Worm (Caenorhabditis elegans) whole organism, L4 larva: ENCODE results near the gene Y53G8AR.6.

Experiments
- D1046.2 ChIP-seq: fragments of 200-800 bp; sonication (Bioruptor generic); IDR thresholded peaks from 2 replicates; pipeline ENCODE4 v1.3.6; 2022; ENCODE audit warnings: missing genetic modification characterization, missing compliant biosample characterization
- F37D6.2 ChIP-seq: sonication (generic microtip); optimal IDR thresholded peaks from 2 replicates; lab custom pipeline; 2016; ENCODE audit warnings: mild to moderate bottlenecking, missing genetic modification characterization, missing compliant biosample characterization
- F44E2.7 ChIP-seq: fragments of 200-800 bp; sonication (Bioruptor generic); IDR thresholded peaks from 2 replicates; pipeline ENCODE4 v2.1.2; 2022; ENCODE audit warnings: missing genetic modification characterization, missing compliant biosample characterization
- T26A8.4 ChIP-seq: fragments of 200-800 bp; sonication (Bioruptor generic); IDR thresholded peaks from 2 replicates; pipeline ENCODE4 v1.3.6; 2022; ENCODE audit warnings: missing genetic modification characterization, missing compliant biosample characterization
- ZK546.5 ChIP-seq, 2 experiments: sonication (generic microtip); optimal IDR thresholded peaks; 2 replicates each; lab custom pipeline; 2017; ENCODE audit warnings: missing biosample characterization in 2 of 2, missing genetic modification characterization in 2 of 2
- ama-1 ChIP-seq: fragments of 150-350 bp; optimal IDR thresholded peaks from 2 replicates; lab custom pipeline; 2014; ENCODE audit warnings: inconsistent platforms, mixed read lengths
- arid-1 ChIP-seq: fragments of 200-800 bp; sonication (Bioruptor generic); conservative IDR thresholded peaks from 2 replicates; pipeline ENCODE4 v1.3.6; 2022; ENCODE audit warnings: missing genetic modification reagents, missing genetic modification characterization, missing compliant biosample characterization
- ceh-20 ChIP-seq: fragments of 200-800 bp; sonication (Bioruptor generic); IDR thresholded peaks from 2 replicates; pipeline ENCODE4 v1.3.6; 2022; ENCODE audit warnings: missing genetic modification reagents, missing genetic modification characterization, missing compliant biosample characterization
- ceh-28 ChIP-seq: fragments of 150-350 bp; optimal IDR thresholded peaks from 2 replicates; lab custom pipeline; 2014; ENCODE audit warnings: missing biosample characterization, missing genetic modification reagents, missing genetic modification characterization
- ceh-32 ChIP-seq: sonication (generic microtip); optimal IDR thresholded peaks from 2 replicates; lab custom pipeline; 2016; ENCODE audit warnings: mild to moderate bottlenecking, missing genetic modification characterization, missing compliant biosample characterization; ENCODE audit not compliant: poor library complexity
- ceh-44 ChIP-seq: fragments of 200-800 bp; sonication (Bioruptor generic); IDR thresholded peaks from 2 replicates; pipeline ENCODE4 v1.3.6; 2022; ENCODE audit warnings: missing genetic modification reagents, missing genetic modification characterization, missing compliant biosample characterization
- ceh-82 ChIP-seq: sonication (generic microtip); optimal IDR thresholded peaks from 2 replicates; lab custom pipeline; 2017; ENCODE audit warnings: missing biosample characterization, missing genetic modification characterization
- ctbp-1 ChIP-seq: fragments of 200-800 bp; sonication (Bioruptor generic); IDR thresholded peaks from 2 replicates; pipeline ENCODE4 v1.3.6; 2022; ENCODE audit warnings: missing genetic modification reagents, missing genetic modification characterization, missing compliant biosample characterization
- daf-16 ChIP-seq, 3 experiments: sonication (generic microtip); optimal IDR thresholded peaks; 2 replicates each; lab custom pipeline; 2016 to 2017; ENCODE audit warnings: missing genetic modification characterization in 3 of 3, missing genetic modification reagents in 3 of 3, mild to moderate bottlenecking in 2 of 3, missing compliant biosample characterization in 2 of 3, missing biosample characterization in 1 of 3, moderate library complexity in 1 of 3
- daf-19 ChIP-seq: fragments of 200-800 bp; sonication (Bioruptor generic); conservative IDR thresholded peaks from 2 replicates; pipeline ENCODE4 v1.3.6; 2022; ENCODE audit warnings: missing genetic modification characterization, missing compliant biosample characterization
- daf-8 ChIP-seq: fragments of 200-800 bp; sonication (Bioruptor generic); IDR thresholded peaks from 2 replicates; pipeline ENCODE4 v1.3.6; 2022; ENCODE audit warnings: missing genetic modification characterization, missing compliant biosample characterization
- dmd-9 ChIP-seq: fragments of 200-800 bp; sonication (Bioruptor generic); IDR thresholded peaks from 2 replicates; pipeline ENCODE4 v1.3.6; 2022; ENCODE audit warnings: missing genetic modification reagents, missing genetic modification characterization, missing compliant biosample characterization
- dpl-1 ChIP-seq: fragments of 150-350 bp; optimal IDR thresholded peaks from 2 replicates; lab custom pipeline; 2014; ENCODE audit warnings: missing biosample characterization, missing genetic modification reagents, missing genetic modification characterization
- duxl-1 ChIP-seq: sonication (generic microtip); optimal IDR thresholded peaks from 2 replicates; lab custom pipeline; 2016; ENCODE audit warnings: mild to moderate bottlenecking, missing genetic modification characterization, moderate library complexity, missing compliant biosample characterization; ENCODE audit not compliant: poor library complexity
- dve-1 ChIP-seq: sonication (generic microtip); optimal IDR thresholded peaks from 2 replicates; lab custom pipeline; 2017; ENCODE audit warnings: antibody characterized with exemption, mild to moderate bottlenecking, missing genetic modification characterization, missing compliant biosample characterization; ENCODE audit not compliant: insufficient read depth
- egl-27 ChIP-seq: sonication (generic microtip); optimal IDR thresholded peaks from 3 replicates; lab custom pipeline; 2017; ENCODE audit warnings: missing biosample characterization, missing genetic modification reagents, missing genetic modification characterization
- egl-43 ChIP-seq: fragments of 200-800 bp; sonication (Bioruptor generic); IDR thresholded peaks from 2 replicates; pipeline ENCODE4 v1.3.6; 2022; ENCODE audit warnings: missing genetic modification reagents, missing genetic modification characterization, missing compliant biosample characterization
- fos-1 ChIP-seq: fragments of 150-350 bp; optimal IDR thresholded peaks from 2 replicates; lab custom pipeline; 2014; ENCODE audit warnings: missing biosample characterization, missing genetic modification characterization
- gei-8 ChIP-seq: fragments of 200-800 bp; sonication (Bioruptor generic); optimal IDR thresholded peaks from 2 replicates; lab custom pipeline; 2018; ENCODE audit warnings: mild to moderate bottlenecking, missing genetic modification characterization, missing compliant biosample characterization
- hlh-11 ChIP-seq: fragments of 200-800 bp; sonication (Bioruptor generic); optimal IDR thresholded peaks from 2 replicates; lab custom pipeline; 2018; ENCODE audit warnings: mild to moderate bottlenecking, missing genetic modification characterization, missing compliant biosample characterization
- hlh-30 ChIP-seq: sonication (generic microtip); optimal IDR thresholded peaks from 2 replicates; lab custom pipeline; 2017; ENCODE audit warnings: antibody characterized with exemption, mild to moderate bottlenecking, missing genetic modification characterization, missing compliant biosample characterization; ENCODE audit not compliant: insufficient read depth
- hmg-1.1 ChIP-seq: fragments of 200-800 bp; sonication (Bioruptor generic); IDR thresholded peaks from 2 replicates; pipeline ENCODE4 v1.3.6; 2022; ENCODE audit warnings: missing genetic modification reagents, missing genetic modification characterization, missing compliant biosample characterization
- lin-1 ChIP-seq: fragments of 200-800 bp; sonication (Bioruptor generic); IDR thresholded peaks from 2 replicates; pipeline ENCODE4 v1.3.6; 2022; ENCODE audit warnings: missing genetic modification reagents, missing genetic modification characterization, missing compliant biosample characterization
- lin-29 ChIP-seq: fragments of 200-800 bp; sonication (Bioruptor generic); IDR thresholded peaks from 2 replicates; pipeline ENCODE4 v1.3.6; 2022; ENCODE audit warnings: missing genetic modification reagents, missing genetic modification characterization, missing compliant biosample characterization
- lin-38 ChIP-seq: fragments of 200-800 bp; sonication (Bioruptor generic); IDR thresholded peaks from 2 replicates; pipeline ENCODE4 v1.3.6; 2022; ENCODE audit warnings: missing genetic modification reagents, missing genetic modification characterization, missing compliant biosample characterization
- lsy-2 ChIP-seq, 2 experiments: fragments of 150-350 bp in 1 of 2; sonication (generic microtip) in 1 of 2; optimal IDR thresholded peaks; 2 replicates each; lab custom pipeline; 2014 to 2017; ENCODE audit warnings: missing biosample characterization in 2 of 2, missing genetic modification characterization in 2 of 2
- mdl-1 ChIP-seq, 2 experiments: fragments of 150-350 bp in 1 of 2; sonication (generic microtip) in 1 of 2; optimal IDR thresholded peaks; 2 replicates each; lab custom pipeline; 2014 to 2017; ENCODE audit warnings: missing biosample characterization in 2 of 2, missing genetic modification characterization in 2 of 2
- mes-2 ChIP-seq: sonication (generic microtip); optimal IDR thresholded peaks from 2 replicates; lab custom pipeline; 2016; ENCODE audit warnings: missing genotype, mild to moderate bottlenecking, missing genetic modification characterization, missing compliant biosample characterization; ENCODE audit not compliant: poor library complexity, severe bottlenecking
- nhr-102 ChIP-seq: sonication (generic microtip); optimal IDR thresholded peaks from 2 replicates; lab custom pipeline; 2016; ENCODE audit warnings: mild to moderate bottlenecking, missing genetic modification characterization, moderate library complexity, missing compliant biosample characterization
- nhr-11 ChIP-seq: fragments of 150-350 bp; optimal IDR thresholded peaks from 2 replicates; lab custom pipeline; 2014; ENCODE audit warnings: missing biosample characterization, missing genetic modification characterization
- nhr-237 ChIP-seq: sonication (generic microtip); optimal IDR thresholded peaks from 2 replicates; lab custom pipeline; 2017; ENCODE audit warnings: missing biosample characterization, missing genetic modification characterization
- nhr-25 ChIP-seq: sonication (generic microtip); optimal IDR thresholded peaks from 2 replicates; lab custom pipeline; 2017; ENCODE audit warnings: missing genetic modification characterization, mild to moderate bottlenecking, missing compliant biosample characterization, antibody characterized with exemption, moderate library complexity, borderline replicate concordance; ENCODE audit not compliant: insufficient read depth
- nhr-28 ChIP-seq: fragments of 150-350 bp; optimal IDR thresholded peaks from 2 replicates; lab custom pipeline; 2014; ENCODE audit warnings: missing biosample characterization, missing genetic modification characterization
- nhr-41 ChIP-seq: fragments of 200-800 bp; sonication (Bioruptor generic); IDR thresholded peaks from 2 replicates; pipeline ENCODE4 v1.3.6; 2022; ENCODE audit warnings: missing genetic modification reagents, missing genetic modification characterization, missing compliant biosample characterization
- nhr-42 ChIP-seq: fragments of 200-800 bp; sonication (Bioruptor generic); IDR thresholded peaks from 2 replicates; pipeline ENCODE4 v1.3.6; 2022; ENCODE audit warnings: missing genetic modification characterization, missing compliant biosample characterization
- nhr-6 ChIP-seq: fragments of 150-350 bp; optimal IDR thresholded peaks from 2 replicates; lab custom pipeline; 2014; ENCODE audit warnings: missing biosample characterization, missing genetic modification characterization
- nhr-76 ChIP-seq: fragments of 150-350 bp; optimal IDR thresholded peaks from 2 replicates; lab custom pipeline; 2014; ENCODE audit warnings: missing biosample characterization, missing genetic modification characterization
- pha-4 ChIP-seq, 2 experiments: fragments of 150-350 bp in 1 of 2; fragments of 200-800 bp in 1 of 2; sonication (Bioruptor generic) in 1 of 2; IDR thresholded peaks in 1 of 2; optimal IDR thresholded peaks in 1 of 2; 2 replicates each; pipeline versions ENCODE4 v1.3.6 to Lab custom; 2014 to 2022; ENCODE audit warnings: missing genetic modification characterization in 2 of 2, missing genetic modification reagents in 2 of 2, missing biosample characterization in 1 of 2, missing compliant biosample characterization in 1 of 2
- set-16 ChIP-seq: fragments of 200-800 bp; sonication (Bioruptor generic); IDR thresholded peaks from 2 replicates; pipeline ENCODE4 v1.3.6; 2022; ENCODE audit warnings: missing genetic modification reagents, missing genetic modification characterization, missing compliant biosample characterization
- spr-1 ChIP-seq: sonication (generic microtip); optimal IDR thresholded peaks from 2 replicates; lab custom pipeline; 2016; ENCODE audit warnings: mild to moderate bottlenecking, missing genetic modification characterization, missing compliant biosample characterization
- vab-7 ChIP-seq: fragments of 200-800 bp; sonication (Bioruptor generic); IDR thresholded peaks from 2 replicates; pipeline ENCODE4 v1.3.6; 2022; ENCODE audit warnings: missing genetic modification reagents, missing genetic modification characterization, missing compliant biosample characterization
- zfp-2 ChIP-seq: sonication (generic microtip); optimal IDR thresholded peaks from 2 replicates; lab custom pipeline; 2016; ENCODE audit warnings: mild to moderate bottlenecking, missing genetic modification characterization, missing compliant biosample characterization
- zip-11 ChIP-seq: fragments of 200-800 bp; sonication (Bioruptor generic); IDR thresholded peaks from 2 replicates; pipeline ENCODE4 v1.3.6; 2022; ENCODE audit warnings: missing genetic modification characterization, missing compliant biosample characterization
- zip-2 ChIP-seq: fragments of 150-350 bp; optimal IDR thresholded peaks from 2 replicates; lab custom pipeline; 2014; ENCODE audit warnings: missing biosample characterization, missing genetic modification characterization

Gene Y53G8AR.6

DNA sequence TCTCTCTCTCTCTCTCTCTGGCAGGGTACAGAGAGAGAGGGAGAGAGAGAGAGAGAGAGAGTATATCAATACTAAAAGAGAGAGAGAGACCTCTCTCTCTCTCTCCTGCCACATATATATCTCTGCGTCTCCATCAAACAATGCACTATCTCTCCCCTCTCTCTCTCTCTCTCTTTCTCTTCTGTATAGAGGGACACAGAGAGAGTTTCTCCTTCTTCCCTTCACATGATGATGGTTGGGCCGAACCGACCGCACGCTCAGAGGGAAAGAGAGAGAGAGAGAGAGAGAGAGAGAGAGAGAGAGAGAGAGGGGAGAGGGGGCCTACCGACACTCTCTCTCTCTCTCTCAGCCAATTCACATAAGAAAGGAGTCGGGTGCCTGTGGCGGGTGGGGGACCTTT is 22.9 kb upstream of the Y53G8AR.6 start (continued):
- TF ChIP-seq F37D6.2 (peak; percentile 24), mdl-1 (tag; optimal IDR thresholded peaks at IDR 0.05; lab: Kevin White, UChicago) (peak in 1 of 2 experiments; percentile 76), zip-2 (tag; lab: Kevin White, UChicago) (peak; percentile 31), fos-1 (tag; lab: Kevin White, UChicago) (no peak), ZK546.5 (tag; optimal IDR thresholded peaks at IDR 0.05; lab: Kevin White, UChicago) (no peak), daf-19 (GFP tag; lab: Robert Waterston, UW) (no peak), ceh-20 (GFP tag; lab: Robert Waterston, UW) (peak; percentile 35; the same call in 1 of the 2 replicates), daf-8 (GFP tag; lab: Robert Waterston, UW) (no peak), ceh-82 (tag; lab: Kevin White, UChicago) (no peak), hlh-30 (peak; percentile 85), nhr-102 (tag; lab: Kevin White, UChicago) (peak; percentile 27), pha-4 (GFP tag; IDR thresholded peaks at IDR 0.05; lab: Robert Waterston, UW) (peak; percentile 73; the same call in 1 of the 2 replicates), pha-4 (tag; optimal IDR thresholded peaks at IDR 0.05; lab: Kevin White, UChicago) (no peak), ctbp-1 (GFP tag; lab: Robert Waterston, UW) (0 out of 2 replicates have a peak, but pooled peaks have one; percentile 36), lin-1 (GFP tag; lab: Robert Waterston, UW) (no peak), T26A8.4 (GFP tag; lab: Robert Waterston, UW) (no peak), dpl-1 (GFP tag; lab: Kevin White, UChicago) (peak; percentile 30), lin-38 (GFP tag; lab: Robert Waterston, UW) (peak; percentile 35), dmd-9 (GFP tag; lab: Robert Waterston, UW) (no peak), nhr-76 (tag; lab: Kevin White, UChicago) (no peak), arid-1 (GFP tag; lab: Robert Waterston, UW) (no peak), zip-11 (GFP tag; lab: Robert Waterston, UW) (no peak), vab-7 (GFP tag; lab: Robert Waterston, UW) (no peak), ama-1 (lab: Kevin White, UChicago) (no peak), hmg-1.1 (GFP tag; lab: Robert Waterston, UW) (peak; percentile 68), nhr-41 (GFP tag; lab: Robert Waterston, UW) (no peak), gei-8 (no peak), mes-2 (tag; lab: Kevin White, UChicago) (peak; percentile 31), egl-43 (GFP tag; lab: Robert Waterston, UW) (0 out of 2 replicates have a peak, but pooled peaks have one; percentile 54), F44E2.7 (GFP tag; lab: Robert Waterston, UW) (no peak), lin-29 (GFP tag; lab: Robert Waterston, UW) (no peak), nhr-6 (tag; lab: Kevin White, UChicago) (no peak), set-16 (peak; percentile 95)

DNA sequence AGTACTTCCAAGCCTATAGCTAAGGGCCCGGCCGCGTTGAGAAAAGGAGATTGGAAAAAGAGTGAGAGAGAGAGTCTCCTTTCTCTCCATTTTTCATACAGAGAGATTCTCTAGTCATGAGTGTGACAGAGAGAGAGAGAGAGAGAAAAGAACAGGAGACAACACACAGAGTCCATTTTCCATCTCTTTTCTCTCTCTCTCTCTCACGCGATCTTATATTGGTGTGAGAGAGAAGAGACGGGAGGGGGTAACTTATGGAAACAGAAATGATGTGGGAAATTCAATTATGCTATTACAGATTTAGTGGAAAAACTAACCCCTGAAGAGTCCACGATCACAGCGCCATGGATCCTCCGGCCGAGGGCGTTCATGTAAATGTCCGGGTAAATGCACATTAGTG is 21.4 kb upstream of the Y53G8AR.6 start:
- TF ChIP-seq ZK546.5 (tag; optimal IDR thresholded peaks at IDR 0.05; lab: Kevin White, UChicago) (no peak), ceh-44 (GFP tag; lab: Robert Waterston, UW) (no peak), zip-2 (tag; lab: Kevin White, UChicago) (no peak), fos-1 (tag; lab: Kevin White, UChicago) (no peak), ceh-28 (tag; lab: Kevin White, UChicago) (no peak), D1046.2 (GFP tag; lab: Robert Waterston, UW) (no peak), hlh-11 (tag; lab: Kevin White, UChicago) (peak; percentile 37), hlh-30 (peak; percentile 90), duxl-1 (no peak), nhr-11 (tag; lab: Kevin White, UChicago) (peak; percentile 28), nhr-42 (GFP tag; lab: Robert Waterston, UW) (no peak), egl-27 (tag; lab: Kevin White, UChicago) (no peak), dve-1 (tag; lab: Kevin White, UChicago) (peak; percentile 5), nhr-237 (no peak), spr-1 (no peak), nhr-28 (tag; lab: Kevin White, UChicago) (peak; percentile 60), zfp-2 (tag; lab: Kevin White, UChicago) (no peak), daf-16 (GFP tag; optimal IDR thresholded peaks at IDR 0.05; lab: Kevin White, UChicago) (no peak), daf-16 (tag; optimal IDR thresholded peaks at IDR 0.05; lab: Kevin White, UChicago) (no peak), nhr-25 (no peak), lsy-2 (tag; optimal IDR thresholded peaks at IDR 0.05; lab: Kevin White, UChicago) (peak in 1 of 2 experiments; percentile 58), ceh-32 (no peak)
